Fruit fly (Drosophila melanogaster): ENCODE data around the gene CG18558.

The CG18558 gene

DNA sequence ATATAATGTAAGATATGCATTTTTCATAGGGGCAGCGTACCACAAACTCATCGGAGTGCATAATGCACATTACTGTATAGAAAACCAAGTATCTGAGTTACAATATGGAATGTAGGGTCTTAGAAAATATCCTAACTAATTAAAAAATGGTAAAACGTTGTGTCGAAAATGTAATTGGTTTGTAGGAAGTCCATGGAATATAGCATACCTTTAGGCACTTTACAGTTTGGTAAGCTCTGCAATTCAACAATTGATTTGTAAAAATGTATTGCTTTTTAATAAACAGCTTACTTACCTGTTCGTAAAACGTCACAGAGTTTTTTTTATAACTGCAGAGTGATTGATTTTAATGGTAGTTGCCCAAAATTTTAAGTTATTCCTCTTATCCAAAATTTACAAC lies 32.2 kb downstream of the CG18558 start, which contains the start of gene CG2964:
TSS of gene CG2964 (plus strand) at position 301 of the 400 bp plus-strand sequence.
- TF ChIP-seq CG8478 (optimal IDR thresholded peaks at IDR 0.05), result no peak
- no peak for TF ChIP-seq CTCF (optimal IDR thresholded peaks at IDR 0.05)

DNA sequence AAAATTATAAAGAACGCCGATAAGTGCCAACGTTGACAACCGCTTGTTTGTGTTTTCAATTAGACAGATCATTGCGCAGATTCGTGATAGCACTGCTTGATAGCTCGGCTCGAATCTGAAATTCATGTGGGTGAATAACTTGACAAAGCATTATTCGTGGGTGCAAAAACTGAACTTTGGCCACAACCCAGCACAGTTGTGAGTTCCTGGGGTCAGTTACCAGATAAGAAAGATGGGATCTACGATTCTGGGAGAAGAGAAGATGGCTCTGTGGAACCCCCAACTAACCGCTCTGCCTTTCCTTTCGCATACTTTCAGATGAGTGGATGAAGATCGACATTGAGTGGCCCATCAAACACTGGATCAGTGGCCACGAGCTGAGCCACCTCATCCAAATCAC lies 33.5 kb downstream of the CG18558 start:
- TF ChIP-seq CTCF (optimal IDR thresholded peaks at IDR 0.05), result no peak
- TF ChIP-seq CG8478 (optimal IDR thresholded peaks at IDR 0.05), result no peak

DNA sequence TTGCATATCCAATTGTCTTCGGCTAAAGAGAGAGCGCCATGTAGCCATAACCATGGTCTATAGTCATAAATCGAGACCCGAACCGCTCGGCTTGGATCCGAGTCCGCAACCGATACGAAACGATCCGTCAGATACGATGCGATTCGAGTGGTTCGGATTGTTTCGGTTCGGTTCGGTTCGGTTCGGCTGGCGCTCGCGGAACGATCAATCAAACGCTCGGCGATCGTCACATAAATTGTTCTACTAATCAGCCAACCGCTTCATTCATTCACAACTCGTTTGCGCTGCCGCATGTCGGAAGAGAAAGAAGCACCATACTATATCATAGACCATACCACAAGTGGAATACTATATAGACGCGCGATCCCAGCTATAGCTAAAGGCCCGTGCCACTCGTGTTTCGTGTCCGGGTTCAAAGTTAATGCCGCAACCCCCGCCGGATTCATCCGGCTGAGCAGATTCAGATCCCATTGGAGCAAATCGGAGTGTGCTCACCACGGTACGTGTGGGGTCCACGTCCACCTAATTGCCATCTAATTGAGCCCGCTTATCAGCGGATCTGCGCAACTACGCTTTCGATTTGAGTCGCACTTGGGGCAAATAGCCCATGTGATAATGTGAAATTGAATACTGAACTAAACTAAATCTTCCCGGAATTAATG lies 36.1 kb downstream of the CG18558 start:
- TF ChIP-seq CTCF (optimal IDR thresholded peaks at IDR 0.05) (no peak), CG8478 (optimal IDR thresholded peaks at IDR 0.05) (no peak)

DNA sequence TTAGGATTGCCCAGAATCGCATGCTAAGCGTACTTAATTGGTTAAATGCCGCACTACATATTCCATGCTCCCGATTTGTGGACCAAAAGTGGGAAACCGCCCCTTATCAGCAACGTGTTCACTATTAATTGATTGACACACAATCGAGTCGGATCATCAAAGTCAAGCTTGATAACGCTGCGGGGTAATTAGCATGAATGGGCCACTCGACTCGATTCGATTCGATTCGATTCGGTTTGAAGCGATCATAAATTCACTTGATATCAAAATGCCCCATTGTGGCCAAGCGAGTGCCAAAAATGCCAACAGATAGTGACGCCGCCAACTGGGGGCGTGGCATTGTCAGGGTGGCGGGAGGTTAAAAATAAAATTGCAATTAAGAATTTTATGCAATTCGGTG lies 36.7 kb downstream of the CG18558 start:
- TF ChIP-seq CTCF (optimal IDR thresholded peaks at IDR 0.05) (no peak), CG8478 (optimal IDR thresholded peaks at IDR 0.05) (no peak)

DNA sequence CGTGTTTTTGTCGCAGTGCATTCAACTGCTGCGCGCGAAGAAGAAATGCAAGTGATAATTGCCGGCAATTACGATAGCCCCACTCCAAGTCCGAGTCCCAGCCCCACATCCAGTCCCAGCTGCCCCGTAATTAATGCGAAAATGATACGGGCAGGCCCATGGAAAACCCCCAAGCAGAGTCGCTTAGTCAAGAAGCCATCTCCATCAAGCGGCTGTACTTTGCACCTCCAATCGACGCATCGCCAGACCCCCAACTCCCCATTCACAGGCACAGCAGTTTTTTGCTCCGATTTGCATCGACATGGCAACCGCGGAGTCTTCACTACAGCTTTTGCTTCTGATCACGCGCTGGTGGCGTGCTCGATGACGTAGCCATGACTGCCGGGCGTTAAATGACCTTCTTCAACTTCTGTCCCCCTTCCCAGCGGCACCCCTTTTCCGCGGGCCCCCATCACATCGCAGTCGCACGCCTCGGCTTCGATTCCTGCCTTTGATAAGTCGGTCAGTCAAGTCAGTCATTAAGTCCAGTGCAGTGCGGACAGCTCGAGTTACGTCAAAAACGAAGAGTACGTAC lies 38.0 kb downstream of the CG18558 start:
- TF ChIP-seq CG8478 (optimal IDR thresholded peaks at IDR 0.05) (no peak), CTCF (optimal IDR thresholded peaks at IDR 0.05) (no peak)

DNA sequence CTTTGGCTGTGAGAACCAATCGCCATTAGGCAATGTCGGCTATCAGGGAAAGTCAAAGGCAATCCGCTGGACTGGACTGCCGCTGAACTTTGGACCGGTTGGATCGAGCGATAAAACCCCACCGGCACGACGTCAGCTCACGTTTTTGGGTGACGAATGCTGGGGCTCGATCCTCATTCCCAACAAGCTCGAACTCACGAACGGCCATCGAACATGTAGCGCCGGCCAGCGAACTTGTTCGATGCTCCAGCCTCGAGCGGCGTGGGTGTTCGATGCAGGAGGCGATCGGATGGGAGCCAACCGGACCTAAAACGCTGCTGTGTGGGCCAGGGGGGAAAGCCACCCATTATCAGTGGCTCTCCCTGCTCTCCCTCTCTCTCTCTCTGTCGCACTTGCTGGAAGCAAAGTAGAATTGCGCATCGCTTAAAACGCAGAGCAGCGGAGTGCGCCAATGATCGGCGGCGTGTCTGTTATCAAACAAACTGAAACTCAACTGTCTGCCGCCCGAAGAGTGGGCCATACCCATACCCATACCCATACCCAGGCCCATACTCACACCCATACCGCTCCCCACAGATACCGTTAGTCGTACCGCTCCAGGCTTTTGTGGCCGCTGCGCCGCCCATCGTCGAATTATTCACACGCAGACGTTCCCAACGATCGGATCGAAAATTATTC lies 39.5 kb downstream of the CG18558 start, which contains the start of gene daw:
TSS of gene daw (plus strand) at position 628 of the 678 bp plus-strand sequence.
- TF ChIP-seq CG8478 (optimal IDR thresholded peaks at IDR 0.05), result no peak
- TF ChIP-seq CTCF (optimal IDR thresholded peaks at IDR 0.05), result no peak

DNA sequence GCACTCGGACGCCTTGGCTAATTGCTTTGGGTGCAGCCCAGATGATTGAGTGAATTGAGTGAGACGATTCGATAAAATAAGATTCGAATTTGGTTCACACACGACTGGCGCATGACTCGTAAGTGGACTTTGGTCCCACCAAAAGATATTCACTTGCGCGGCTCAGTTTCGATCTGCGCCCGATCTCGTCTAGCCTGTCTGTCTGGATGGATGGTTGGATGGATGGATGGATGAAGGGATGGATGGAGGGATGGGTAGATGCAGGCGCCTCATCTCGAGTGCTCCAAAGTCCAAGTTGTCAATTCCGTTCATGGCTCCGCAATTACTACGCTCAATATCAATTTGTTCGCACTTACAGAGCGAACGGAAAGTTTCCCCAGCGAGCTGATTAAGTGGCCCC lies 41.8 kb downstream of the CG18558 start:
- TF ChIP-seq CTCF (optimal IDR thresholded peaks at IDR 0.05) (no peak), CG8478 (optimal IDR thresholded peaks at IDR 0.05) (no peak)

DNA sequence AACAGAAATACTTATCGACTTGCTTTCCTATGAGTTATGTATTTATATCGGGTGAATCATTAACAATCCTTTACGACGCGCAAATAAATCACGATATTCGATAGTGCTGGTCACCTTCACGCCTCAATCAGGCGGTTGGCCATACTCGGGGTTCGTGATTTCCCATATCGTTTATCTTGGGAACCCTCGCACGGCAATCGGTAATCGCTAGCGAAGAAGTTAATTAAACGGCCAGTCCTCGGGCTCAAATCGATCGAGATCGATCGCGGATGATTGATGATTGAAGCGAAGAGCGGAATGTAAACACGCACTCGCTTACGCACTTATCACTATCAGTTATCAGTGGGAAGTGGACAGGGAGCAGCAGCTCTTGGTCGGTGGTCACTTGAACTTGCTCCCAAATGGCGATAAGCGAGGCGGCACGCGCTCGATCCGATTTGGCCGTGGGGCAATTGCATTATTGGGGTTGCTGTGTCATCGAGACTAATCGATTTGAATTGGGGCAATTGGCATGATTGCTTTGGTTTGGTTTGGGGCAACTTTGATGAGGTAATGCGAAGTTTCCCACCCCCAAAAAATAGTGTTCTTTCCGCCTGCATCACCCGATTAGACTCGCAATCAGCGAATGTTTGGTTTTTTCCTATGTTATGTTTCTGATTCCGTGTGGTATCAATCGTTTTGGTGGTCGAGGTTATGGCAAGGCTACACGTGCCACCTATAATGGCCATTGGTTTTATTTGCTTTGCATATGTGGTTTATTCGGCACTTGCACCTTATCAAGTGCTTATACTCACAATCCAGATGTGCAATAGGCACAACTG lies 43.1 kb downstream of the CG18558 start:
- no peak for TF ChIP-seq CTCF (optimal IDR thresholded peaks at IDR 0.05)
- no peak for TF ChIP-seq CG8478 (optimal IDR thresholded peaks at IDR 0.05)

DNA sequence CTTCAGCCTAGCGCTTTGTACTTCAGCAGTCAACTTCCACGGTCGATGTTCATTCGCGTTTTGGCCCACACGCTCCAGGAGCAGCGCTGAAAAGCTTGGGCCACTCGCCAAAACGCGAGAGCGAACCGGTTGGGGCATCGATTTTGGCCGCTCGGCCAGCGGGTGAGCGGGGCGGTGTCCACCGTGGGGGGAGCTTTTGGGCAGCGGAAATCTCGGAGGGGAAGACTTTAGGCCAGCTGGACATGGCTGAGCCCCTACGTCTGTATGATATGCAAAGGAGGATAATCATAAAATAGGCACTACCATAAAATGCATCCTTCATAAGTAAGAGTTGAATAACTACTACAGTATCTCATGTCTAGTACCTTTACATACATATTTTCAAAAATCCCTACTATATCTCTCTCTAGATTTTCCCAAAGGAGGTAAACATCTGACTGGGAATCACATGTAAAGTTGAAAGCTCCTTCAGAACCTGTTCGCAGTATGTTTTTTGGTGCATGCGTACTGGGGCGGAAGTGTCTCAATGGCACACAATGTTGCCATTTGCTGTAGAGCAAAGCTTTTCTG lies 44.3 kb downstream of the CG18558 start, which contains the start of gene Syt1:
TSS of gene Syt1 (minus strand) at position 71 of the 570 bp plus-strand sequence.
- TF ChIP-seq CTCF (optimal IDR thresholded peaks at IDR 0.05), result no peak
- TF ChIP-seq CG8478 (optimal IDR thresholded peaks at IDR 0.05), result no peak

DNA sequence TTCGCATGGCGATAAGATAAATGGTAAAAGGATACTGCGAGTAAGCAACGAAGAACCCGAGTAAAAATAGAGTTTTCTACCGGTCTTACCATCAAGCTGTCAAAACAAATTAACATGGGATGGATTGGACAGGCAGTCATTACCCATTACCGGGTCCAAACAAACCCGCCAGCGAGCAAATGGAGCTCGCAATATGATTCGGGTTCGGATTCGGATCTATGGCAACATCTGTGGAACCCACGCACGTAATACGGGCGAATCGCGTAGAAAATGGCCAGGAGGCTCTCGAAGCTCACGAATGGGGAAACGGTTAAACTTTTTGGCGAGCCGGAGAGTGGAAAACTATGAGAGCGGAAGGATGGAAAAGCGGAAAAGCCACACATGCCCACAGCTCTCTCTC lies 47.1 kb downstream of the CG18558 start:
- TF ChIP-seq CTCF (optimal IDR thresholded peaks at IDR 0.05), result no peak
- TF ChIP-seq CG8478 (optimal IDR thresholded peaks at IDR 0.05), result no peak

All from S2 (cell line).